Worm (Caenorhabditis elegans): ENCODE data around the gene sdz-36.

ce11 chrIV:9668103-9668672, 22.6 kb upstream of the sdz-36 start:
- TF ChIP-seq nhr-237 (tag; optimal IDR thresholded peaks at IDR 0.05) (no peak), ceh-83 (GFP tag; optimal IDR thresholded peaks at IDR 0.05) (no peak), mep-1 (tag; optimal IDR thresholded peaks at IDR 0.05) (no peak)

All from whole organism, mixed stage, embryonic.